Fruit fly (Drosophila melanogaster): Measurements from ENCODE around the gene Ufl1.

Gene Ufl1

dm6 chr3R:7108589-7109312 lies 34.5 kb upstream of the Ufl1 start (continued):
- peak; percentile 85 for TF ChIP-seq fd85E (GFP tag; optimal IDR thresholded peaks at IDR 0.05)
- peak; percentile 71 for TF ChIP-seq Eip93F (GFP tag; optimal IDR thresholded peaks at IDR 0.05)
- peak; percentile 96 for TF ChIP-seq net (GFP tag; optimal IDR thresholded peaks at IDR 0.05)
- TF ChIP-seq CG11294 (GFP tag; IDR thresholded peaks at IDR 0.05), result no peak
- no peak for TF ChIP-seq Gug (GFP tag; IDR thresholded peaks at IDR 0.05)
- peak; percentile 97 for TF ChIP-seq Lpt (GFP tag; optimal IDR thresholded peaks at IDR 0.05)
- peak; percentile 96 for TF ChIP-seq achi (GFP tag; optimal IDR thresholded peaks at IDR 0.05)
- peak; percentile 96 for TF ChIP-seq Eip75B (GFP tag; optimal IDR thresholded peaks at IDR 0.05)
- TF ChIP-seq CG6854 (GFP tag; optimal IDR thresholded peaks at IDR 0.05), result peak; percentile 84
- TF ChIP-seq ss (GFP tag; optimal IDR thresholded peaks at IDR 0.05), result peak; percentile 83 to 85
- peak; percentile 93 for TF ChIP-seq spab (GFP tag; optimal IDR thresholded peaks at IDR 0.05)
- peak; percentile 94 for TF ChIP-seq Blimp-1 (GFP tag; optimal IDR thresholded peaks at IDR 0.05)
- peak; percentile 97 for TF ChIP-seq lz (GFP tag; optimal IDR thresholded peaks at IDR 0.05)
- TF ChIP-seq salr (GFP tag; optimal IDR thresholded peaks at IDR 0.05), result peak; percentile 73 to 99
- TF ChIP-seq Ets21C (GFP tag; optimal IDR thresholded peaks at IDR 0.05), result peak; percentile 94
- TF ChIP-seq CG9139 (GFP tag; optimal IDR thresholded peaks at IDR 0.05), result peak; percentile 85
- TF ChIP-seq fkh (GFP tag; optimal IDR thresholded peaks at IDR 0.05), result no peak
- TF ChIP-seq Sox14 (GFP tag; optimal IDR thresholded peaks at IDR 0.05), result peak; percentile 97
- TF ChIP-seq CG32006 (GFP tag; optimal IDR thresholded peaks at IDR 0.05), result peak; percentile 98
- TF ChIP-seq CG6808 (GFP tag; optimal IDR thresholded peaks at IDR 0.05), result peak; percentile 92
- no peak for TF ChIP-seq eg (GFP tag; IDR thresholded peaks at IDR 0.05)
- no peak for TF ChIP-seq CG6163 (GFP tag; IDR thresholded peaks at IDR 0.05)
- TF ChIP-seq OdsH (GFP tag; optimal IDR thresholded peaks at IDR 0.05), result peak; percentile 98
- TF ChIP-seq cyc (GFP tag; optimal IDR thresholded peaks at IDR 0.05), result peak; percentile 97
- TF ChIP-seq pdm3 (GFP tag; optimal IDR thresholded peaks at IDR 0.05), result peak; percentile 97
- TF ChIP-seq CG3919 (GFP tag; optimal IDR thresholded peaks at IDR 0.05), result peak; percentile 97
- peak; percentile 99 for TF ChIP-seq Hr4 (GFP tag; optimal IDR thresholded peaks at IDR 0.05)

- TF ChIP-seq CG7368 (GFP tag; optimal IDR thresholded peaks at IDR 0.05), result no peak
- no peak for TF ChIP-seq CG4318 (GFP tag; optimal IDR thresholded peaks at IDR 0.05)
- TF ChIP-seq CG1621 (tag; optimal IDR thresholded peaks at IDR 0.05), result peak; percentile 44
- peak; percentile 38 for TF ChIP-seq vri (GFP tag; optimal IDR thresholded peaks at IDR 0.05)
- peak; percentile 38 for TF ChIP-seq Hr4 (GFP tag; optimal IDR thresholded peaks at IDR 0.05)
- peak; percentile 12 for TF ChIP-seq Ets96B (tag; optimal IDR thresholded peaks at IDR 0.05)
- peak; percentile 9 for TF ChIP-seq CG10631 (GFP tag; optimal IDR thresholded peaks at IDR 0.05)
- peak; percentile 35 for TF ChIP-seq fkh (GFP tag; optimal IDR thresholded peaks at IDR 0.05)
- TF ChIP-seq svp (GFP tag), result peak; percentile 75
- TF ChIP-seq Hr39 (GFP tag; optimal IDR thresholded peaks at IDR 0.05), result peak; percentile 19
- peak; percentile 11 for TF ChIP-seq CG6276 (GFP tag; optimal IDR thresholded peaks at IDR 0.05)
- peak; percentile 7 for TF ChIP-seq esn (GFP tag; optimal IDR thresholded peaks at IDR 0.05)
- TF ChIP-seq Sox15 (GFP tag; optimal IDR thresholded peaks at IDR 0.05), result no peak
- TF ChIP-seq Met (GFP tag; optimal IDR thresholded peaks at IDR 0.05), result peak; percentile 7
- TF ChIP-seq ss (GFP tag; optimal IDR thresholded peaks at IDR 0.05), result no peak
- peak; percentile 1 for TF ChIP-seq CG8632 (GFP tag; optimal IDR thresholded peaks at IDR 0.05)
- no peak for TF ChIP-seq eg (GFP tag; IDR thresholded peaks at IDR 0.05)
- peak; percentile 80 for TF ChIP-seq Eip78C (GFP tag)
- peak; percentile 24 for TF ChIP-seq CG3032 (tag; optimal IDR thresholded peaks at IDR 0.05)
- no peak for TF ChIP-seq Eip93F (GFP tag; optimal IDR thresholded peaks at IDR 0.05)
- TF ChIP-seq dsx (GFP tag; optimal IDR thresholded peaks at IDR 0.05; ENCODE audit: poor library complexity, severe bottlenecking), result peak; percentile 80
- no peak for TF ChIP-seq Sox14 (GFP tag; optimal IDR thresholded peaks at IDR 0.05)
- no peak for TF ChIP-seq acj6 (GFP tag; optimal IDR thresholded peaks at IDR 0.05)
- peak; percentile 6 for TF ChIP-seq Smox (GFP tag; optimal IDR thresholded peaks at IDR 0.05)
- TF ChIP-seq CG32006 (GFP tag; optimal IDR thresholded peaks at IDR 0.05), result no peak
These were observed 33.7 kb upstream of the Ufl1 start for dm6 chr3R:7107713-7108588.

Measured in whole organism, prepupa.